Worm (Caenorhabditis elegans): ENCODE data around the gene trip-4.

Gene trip-4

ce11 chrII:15076778-15077435 lies 37.7 kb downstream of the trip-4 start, which contains the start of gene Y53F4B.19:
Y53F4B.19 (plus strand) TSS chrII:15076934.
- TF ChIP-seq snpc-1.3 (tag; optimal IDR thresholded peaks at IDR 0.05; ENCODE audit: insufficient read depth) (peak; percentile 69), tlf-1 (GFP tag; optimal IDR thresholded peaks at IDR 0.05) (no peak), dox-1 (GFP tag; IDR thresholded peaks at IDR 0.05) (no peak), lin-54 (GFP tag; optimal IDR thresholded peaks at IDR 0.05) (peak; percentile 61), Y67H2A.10 (GFP tag; conservative IDR thresholded peaks at IDR 0.05) (no peak), atf-7 (tag; optimal IDR thresholded peaks at IDR 0.05) (no peak), lsl-1 (GFP tag; optimal IDR thresholded peaks at IDR 0.05) (peak; percentile 93), snpc-3.4 (tag; optimal IDR thresholded peaks at IDR 0.05) (peak; percentile 58), snpc-1.1 (tag; optimal IDR thresholded peaks at IDR 0.05; ENCODE audit: insufficient read depth) (peak; percentile 74), ceh-91 (GFP tag; IDR thresholded peaks at IDR 0.05) (peak; percentile 77), mcd-1 (GFP tag; IDR thresholded peaks at IDR 0.05) (peak; percentile 90), F33H1.4 (GFP tag; IDR thresholded peaks at IDR 0.05) (peak; percentile 64), madf-8 (GFP tag; conservative IDR thresholded peaks at IDR 0.05) (peak; percentile 97), somi-1 (GFP tag; optimal IDR thresholded peaks at IDR 0.05) (no peak), D2030.7 (GFP tag; IDR thresholded peaks at IDR 0.05) (peak; percentile 92), egl-18 (GFP tag; IDR thresholded peaks at IDR 0.05) (no peak), efl-1 (GFP tag; optimal IDR thresholded peaks at IDR 0.05) (peak; percentile 71), rcor-1 (GFP tag; IDR thresholded peaks at IDR 0.05) (peak; percentile 62; the same call in 1 of the 2 replicates), bed-1 (GFP tag; IDR thresholded peaks at IDR 0.05) (no peak), madf-6 (GFP tag; IDR thresholded peaks at IDR 0.05) (peak; percentile 98), him-1 (tag; optimal IDR thresholded peaks at IDR 0.05) (peak; percentile 18), snpc-4 (GFP tag; optimal IDR thresholded peaks at IDR 0.05) (peak; percentile 25), snpc-4 (tag; optimal IDR thresholded peaks at IDR 0.05) (peak; percentile 14 to 74 (median 41)), zfh-2 (GFP tag; conservative IDR thresholded peaks at IDR 0.05) (no peak), attf-3 (GFP tag; conservative IDR thresholded peaks at IDR 0.05) (no peak), C06A6.2 (GFP tag; conservative IDR thresholded peaks at IDR 0.05) (no peak), pbrm-1 (GFP tag; IDR thresholded peaks at IDR 0.05) (no peak), Y56A3A.18 (GFP tag; IDR thresholded peaks at IDR 0.05) (no peak), dpl-1 (GFP tag; optimal IDR thresholded peaks at IDR 0.05) (peak; percentile 39), bed-2 (GFP tag; IDR thresholded peaks at IDR 0.05) (no peak), B0019.2 (GFP tag; conservative IDR thresholded peaks at IDR 0.05) (0 out of 2 replicates have a peak, but pooled peaks have one; percentile 39), F49E8.2 (tag; optimal IDR thresholded peaks at IDR 0.05; ENCODE audit: insufficient read depth) (peak; percentile 63), hmg-1.2 (GFP tag; IDR thresholded peaks at IDR 0.05) (no peak), xnd-1 (tag; optimal IDR thresholded peaks at IDR 0.05) (peak; percentile 91), F23B12.7 (tag; optimal IDR thresholded peaks at IDR 0.05; ENCODE audit: insufficient read depth) (peak; percentile 47), gei-17 (GFP tag; optimal IDR thresholded peaks at IDR 0.05) (no peak), hmg-20 (GFP tag; IDR thresholded peaks at IDR 0.05) (no peak), F55B11.4 (tag; optimal IDR thresholded peaks at IDR 0.05; ENCODE audit: borderline replicate concordance, insufficient read depth) (no peak), dpff-1 (tag; optimal IDR thresholded peaks at IDR 0.05) (no peak)

Measured in whole organism, young adult.